Worm (Caenorhabditis elegans) whole organism, young adult: Measurements from ENCODE around the gene ZK218.1.
"Not testable (repeated sequence)": the region's sequence is repeated elsewhere in the genome, so short reads cannot be mapped to it uniquely, and the experiment has no call there.

Experiments used
- B0261.1 ChIP-seq: sonication (generic microtip); optimal IDR thresholded peaks from 2 replicates; lab custom pipeline; 2016; ENCODE audit warnings: mild to moderate bottlenecking, missing genetic modification characterization, moderate library complexity, missing compliant biosample characterization
- snpc-4 ChIP-seq, 5 experiments: fragments of 150-350 bp in 1 of 5; sonication (generic microtip) in 4 of 5; optimal IDR thresholded peaks; 2 replicates each; lab custom pipeline; 2014 to 2018; ENCODE audit warnings: missing genetic modification characterization in 5 of 5, missing biosample characterization in 3 of 5, antibody characterized with exemption in 2 of 5, mild to moderate bottlenecking in 2 of 5, missing compliant biosample characterization in 2 of 5, missing genotype in 2 of 5, moderate library complexity in 2 of 5, missing genetic modification reagents in 1 of 5
- tbp1 ChIP-seq: fragments of 200-800 bp; sonication (Bioruptor generic); optimal IDR thresholded peaks from 2 replicates; lab custom pipeline; 2018; ENCODE audit warnings: mild to moderate bottlenecking, missing genetic modification characterization, missing compliant biosample characterization

ZK218.1 gene

DNA sequence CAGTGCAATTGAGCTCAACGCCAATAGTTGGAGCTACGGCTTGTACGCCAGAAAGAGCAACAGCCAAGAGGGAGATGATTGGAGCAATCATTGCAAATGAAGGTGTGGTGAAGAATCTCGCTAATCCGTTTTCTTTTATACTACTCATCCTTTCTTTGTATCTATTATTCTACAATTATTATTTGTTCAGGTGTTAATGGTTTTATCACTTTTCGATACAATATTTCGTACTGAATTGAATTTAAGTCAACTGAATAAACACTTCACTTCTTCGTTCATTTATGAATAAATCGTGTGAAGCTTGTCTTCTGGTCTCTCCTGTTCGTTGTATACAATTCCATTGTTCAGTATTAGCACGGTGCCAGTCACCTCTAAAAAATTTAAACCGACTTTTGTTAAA is 15.9 kb downstream of the ZK218.1 start, which contains the start of gene ZK218.11:
Gene ZK218.11, minus strand, starts transcription at position 101 of the 400 bp plus-strand sequence.
- TF ChIP-seq B0261.1 = no peak

DNA sequence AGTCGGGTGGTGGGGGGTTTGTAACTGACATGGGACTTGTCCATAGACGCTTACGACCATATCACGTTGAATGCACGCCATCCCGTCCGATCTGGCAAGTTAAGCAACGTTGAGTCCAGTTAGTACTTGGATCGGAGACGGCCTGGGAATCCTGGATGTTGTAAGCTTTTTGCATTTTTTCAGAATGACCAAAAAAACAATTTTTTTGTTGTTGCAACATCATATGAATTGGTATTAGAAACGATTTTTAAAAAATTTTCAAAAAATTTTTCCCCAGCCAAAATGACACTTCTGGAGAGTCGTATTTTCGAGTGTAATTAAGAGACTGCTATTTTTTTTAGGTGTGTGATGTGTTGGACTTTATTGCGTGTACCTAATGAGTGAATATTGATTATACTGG is 37.0 kb downstream of the ZK218.1 start:
- peak; percentile 8 for TF ChIP-seq B0261.1
- not testable (repeated sequence) for TF ChIP-seq snpc-4 (GFP tag; optimal IDR thresholded peaks at IDR 0.05; lab: Kevin White, UChicago)
- peak in 2 of 4 experiments; percentile 73 to 87 for TF ChIP-seq snpc-4 (tag; optimal IDR thresholded peaks at IDR 0.05; lab: Kevin White, UChicago)
- peak; percentile 46 for TF ChIP-seq tbp1 (GFP tag; lab: Kevin White, UChicago)
